Fruit fly (Drosophila melanogaster) whole organism, embryonic: ENCODE measurements around the gene TwdlO.

Experiments
- Awh ChIP-seq: fragments of 200-800 bp; sonication (Bioruptor generic); IDR thresholded peaks from 2 replicates; pipeline ENCODE4, ENCODE4 v1.3.6; 2022; ENCODE audit warnings: missing biosample characterization, missing genetic modification characterization
- BEAF-32 ChIP-seq: fragments of 200-800 bp; sonication (Bioruptor generic); optimal IDR thresholded peaks from 3 replicates; lab custom pipeline; 2017; ENCODE audit warnings: missing biosample characterization, missing genetic modification characterization, mild to moderate bottlenecking, moderate library complexity, missing genetic modification reagents
- C15 ChIP-seq: fragments of 200-800 bp; sonication (Bioruptor generic); IDR thresholded peaks from 3 replicates; pipeline ENCODE4 v1.3.6; 2022; ENCODE audit warnings: missing biosample characterization, missing genetic modification characterization
- CG10147 ChIP-seq: fragments of 200-800 bp; sonication (Bioruptor generic); optimal IDR thresholded peaks from 2 replicates; lab custom pipeline; 2019; ENCODE audit warnings: missing biosample characterization, mild to moderate bottlenecking, missing genetic modification characterization, moderate library complexity
- CG11504 ChIP-seq: fragments of 200-800 bp; sonication (Bioruptor generic); optimal IDR thresholded peaks from 3 replicates; lab custom pipeline; 2019; ENCODE audit warnings: missing biosample characterization, mild to moderate bottlenecking, missing genetic modification characterization, moderate library complexity
- CG12942 ChIP-seq: fragments of 200-800 bp; sonication (Bioruptor generic); optimal IDR thresholded peaks from 3 replicates; lab custom pipeline; 2016; ENCODE audit warnings: missing biosample characterization, missing genetic modification characterization
- CG13894 ChIP-seq: fragments of 200-800 bp; sonication (Bioruptor generic); optimal IDR thresholded peaks from 3 replicates; lab custom pipeline; 2018; ENCODE audit warnings: missing biosample characterization, mild to moderate bottlenecking, missing genetic modification characterization, moderate library complexity
- CG18599 ChIP-seq: fragments of 200-800 bp; sonication (Bioruptor generic); optimal IDR thresholded peaks from 3 replicates; lab custom pipeline; 2017; ENCODE audit warnings: missing biosample characterization, missing genetic modification characterization, mild to moderate bottlenecking, moderate library complexity, missing genetic modification reagents
- CG2120 ChIP-seq: fragments of 200-800 bp; sonication (Bioruptor generic); optimal IDR thresholded peaks from 3 replicates; lab custom pipeline; 2016; ENCODE audit warnings: missing biosample characterization, missing genetic modification characterization
- CG2678 ChIP-seq: fragments of 200-800 bp; sonication (Bioruptor generic); optimal IDR thresholded peaks from 3 replicates; lab custom pipeline; 2019; ENCODE audit warnings: missing biosample characterization, mild to moderate bottlenecking, missing genetic modification characterization, moderate library complexity
- CG4854 ChIP-seq: fragments of 200-800 bp; sonication (Bioruptor generic); optimal IDR thresholded peaks from 2 replicates; lab custom pipeline; 2016; ENCODE audit warnings: missing biosample characterization, missing genetic modification characterization, inconsistent platforms
- CG7556 ChIP-seq: fragments of 200-800 bp; sonication (Bioruptor generic); optimal IDR thresholded peaks from 2 replicates; lab custom pipeline; 2017; ENCODE audit warnings: missing biosample characterization, mild to moderate bottlenecking, missing genetic modification characterization
- Deaf1 ChIP-seq: fragments of 200-800 bp; optimal IDR thresholded peaks from 3 replicates; lab custom pipeline; 2019; ENCODE audit warnings: missing biosample characterization, mild to moderate bottlenecking, missing genetic modification characterization, moderate library complexity
- Doc2 ChIP-seq: fragments of 200-800 bp; sonication (Bioruptor generic); IDR thresholded peaks from 2 replicates; pipeline ENCODE4 v1.3.6; 2022; ENCODE audit warnings: missing biosample characterization, missing genetic modification characterization
- Fer1 ChIP-seq: fragments of 200-800 bp; sonication (Bioruptor generic); optimal IDR thresholded peaks from 2 replicates; lab custom pipeline; 2017; ENCODE audit warnings: missing biosample characterization, mild to moderate bottlenecking, missing genetic modification characterization
- HLHmδ ChIP-seq: fragments of 200-800 bp; sonication (Bioruptor generic); optimal IDR thresholded peaks from 2 replicates; lab custom pipeline; 2018; ENCODE audit warnings: missing biosample characterization, mild to moderate bottlenecking, missing genetic modification characterization, moderate library complexity
- HmgD ChIP-seq: fragments of 200-800 bp; sonication (Bioruptor generic); optimal IDR thresholded peaks from 3 replicates; lab custom pipeline; 2016; ENCODE audit warnings: missing biosample characterization, missing genetic modification characterization
- Hr51 ChIP-seq, 2 experiments: fragments of 200-800 bp; sonication (Bioruptor generic); optimal IDR thresholded peaks; 2 replicates in 1 of 2; 3 replicates in 1 of 2; lab custom pipeline; 2016 to 2018; ENCODE audit warnings: missing biosample characterization in 2 of 2, missing genetic modification characterization in 2 of 2, mild to moderate bottlenecking in 1 of 2, moderate library complexity in 1 of 2
- Ptx1 ChIP-seq: fragments of 200-800 bp; sonication (Bioruptor generic); IDR thresholded peaks from 2 replicates; pipeline ENCODE4 v1.3.6; 2022; ENCODE audit warnings: missing biosample characterization, missing genetic modification characterization
- Sox100B ChIP-seq: fragments of 200-800 bp; sonication (Bioruptor generic); optimal IDR thresholded peaks from 3 replicates; lab custom pipeline; 2018; ENCODE audit warnings: missing biosample characterization, mild to moderate bottlenecking, missing genetic modification characterization
- abd-A ChIP-seq: fragments of 200-800 bp; sonication (Bioruptor generic); optimal IDR thresholded peaks from 3 replicates; lab custom pipeline; 2019; ENCODE audit warnings: missing biosample characterization, mild to moderate bottlenecking, missing genetic modification characterization, moderate library complexity
- ac ChIP-seq: fragments of 200-800 bp; sonication (Bioruptor generic); optimal IDR thresholded peaks from 3 replicates; lab custom pipeline; 2017; ENCODE audit warnings: missing biosample characterization, mild to moderate bottlenecking, missing genetic modification characterization
- ase ChIP-seq: fragments of 200-800 bp; sonication (Bioruptor generic); IDR thresholded peaks from 3 replicates; pipeline ENCODE4 v1.3.6; 2022; ENCODE audit warnings: missing biosample characterization, missing genetic modification characterization
- az2 ChIP-seq: fragments of 200-800 bp; sonication (Bioruptor generic); optimal IDR thresholded peaks from 3 replicates; lab custom pipeline; 2016; ENCODE audit warnings: missing biosample characterization, missing genetic modification characterization
- caup ChIP-seq: fragments of 200-800 bp; sonication (Bioruptor generic); optimal IDR thresholded peaks from 3 replicates; lab custom pipeline; 2017; ENCODE audit warnings: missing biosample characterization, mild to moderate bottlenecking, missing genetic modification characterization, moderate library complexity; ENCODE audit not compliant: severe bottlenecking
- cwo ChIP-seq: fragments of 200-800 bp; sonication (Bioruptor generic); optimal IDR thresholded peaks from 3 replicates; lab custom pipeline; 2017; ENCODE audit warnings: missing biosample characterization, missing genetic modification characterization, mild to moderate bottlenecking, moderate library complexity, missing genetic modification reagents
- grau ChIP-seq: fragments of 200-800 bp; optimal IDR thresholded peaks from 3 replicates; lab custom pipeline; 2019; ENCODE audit warnings: missing biosample characterization, mild to moderate bottlenecking, missing genetic modification characterization, moderate library complexity
- nau ChIP-seq: fragments of 200-800 bp; sonication (Bioruptor generic); optimal IDR thresholded peaks from 3 replicates; lab custom pipeline; 2017; ENCODE audit warnings: missing biosample characterization, mild to moderate bottlenecking, missing genetic modification characterization, missing genetic modification reagents
- phol ChIP-seq: fragments of 200-800 bp; sonication (Bioruptor generic); optimal IDR thresholded peaks from 3 replicates; lab custom pipeline; 2018; ENCODE audit warnings: missing biosample characterization, mild to moderate bottlenecking, missing genetic modification characterization, moderate library complexity
- pnt ChIP-seq: fragments of 200-800 bp; sonication (Bioruptor generic); optimal IDR thresholded peaks from 3 replicates; lab custom pipeline; 2016; ENCODE audit warnings: missing biosample characterization, missing genetic modification characterization
- row ChIP-seq: fragments of 200-800 bp; sonication (Bioruptor generic); IDR thresholded peaks from 3 replicates; pipeline ENCODE4 v1.3.6; 2022; ENCODE audit warnings: missing biosample characterization, missing genetic modification characterization
- trem ChIP-seq: fragments of 200-800 bp; optimal IDR thresholded peaks from 3 replicates; lab custom pipeline; 2019; ENCODE audit warnings: missing biosample characterization, mild to moderate bottlenecking, missing genetic modification characterization, moderate library complexity
- trh ChIP-seq: fragments of 200-800 bp; sonication (Bioruptor generic); optimal IDR thresholded peaks from 2 replicates; lab custom pipeline; 2016; ENCODE audit warnings: missing biosample characterization, missing genetic modification characterization
- twi ChIP-seq: fragments of 200-800 bp; optimal IDR thresholded peaks from 2 replicates; lab custom pipeline; 2019; ENCODE audit warnings: missing biosample characterization, mild to moderate bottlenecking, missing genetic modification characterization, moderate library complexity
- tx ChIP-seq: fragments of 200-800 bp; sonication (Bioruptor generic); optimal IDR thresholded peaks from 2 replicates; lab custom pipeline; 2016; ENCODE audit warnings: missing biosample characterization, missing genetic modification characterization
- zfh1 ChIP-seq: fragments of 200-800 bp; sonication (Bioruptor generic); IDR thresholded peaks from 3 replicates; pipeline ENCODE4 v1.3.6; 2022; ENCODE audit warnings: missing biosample characterization, missing genetic modification characterization

The TwdlO gene

dm6 chr3R:26671525-26672132 is 45.1 kb upstream of the TwdlO start (continued):
- TF ChIP-seq nau (GFP tag; lab: Kevin White, UChicago), result no peak
- TF ChIP-seq Deaf1 (tag; lab: Kevin White, UChicago), result peak; percentile 6
- TF ChIP-seq CG10147 (GFP tag; lab: Kevin White, UChicago), result peak; percentile 27
- TF ChIP-seq HmgD (GFP tag; lab: Kevin White, UChicago), result no peak
- TF ChIP-seq zfh1 (GFP tag; lab: Robert Waterston, UW), result no peak
- peak; percentile 63 for TF ChIP-seq Fer1 (GFP tag; lab: Kevin White, UChicago)
- TF ChIP-seq Sox100B, result peak; percentile 13
- peak; percentile 29 for TF ChIP-seq CG2120
- no peak for TF ChIP-seq C15 (GFP tag; lab: Robert Waterston, UW)
- TF ChIP-seq caup, result peak; percentile 11
- peak; percentile 13; the same call in 1 of the 2 replicates for TF ChIP-seq Ptx1 (GFP tag; lab: Robert Waterston, UW)
- TF ChIP-seq Hr51 (GFP tag; optimal IDR thresholded peaks at IDR 0.05; lab: Kevin White, UChicago), result peak in 1 of 2 experiments; percentile 26
- no peak for TF ChIP-seq CG4854 (GFP tag; lab: Kevin White, UChicago)
- TF ChIP-seq tx (GFP tag; lab: Kevin White, UChicago), result no peak
- TF ChIP-seq BEAF-32 (GFP tag; lab: Kevin White, UChicago), result no peak
- TF ChIP-seq pnt (GFP tag; lab: Kevin White, UChicago), result no peak
- TF ChIP-seq ac (GFP tag; lab: Kevin White, UChicago), result no peak
- no peak for TF ChIP-seq trem (tag; lab: Kevin White, UChicago)
- no peak for TF ChIP-seq phol (tag; lab: Kevin White, UChicago)
- TF ChIP-seq trh (GFP tag; lab: Kevin White, UChicago), result no peak
- 0 out of 3 replicates have a peak, but pooled peaks have one; percentile 30 for TF ChIP-seq row (GFP tag; lab: Robert Waterston, UW)
- no peak for TF ChIP-seq Doc2 (GFP tag; lab: Robert Waterston, UW)
- peak; percentile 55 for TF ChIP-seq CG7556 (GFP tag; lab: Kevin White, UChicago)
- peak; percentile 73 for TF ChIP-seq CG18599
- peak; percentile 48 for TF ChIP-seq CG11504 (tag; lab: Kevin White, UChicago)
- peak; percentile 33 for TF ChIP-seq grau (tag; lab: Kevin White, UChicago)
- peak; percentile 40 for TF ChIP-seq cwo (GFP tag; lab: Kevin White, UChicago)
- TF ChIP-seq az2, result no peak
- peak; percentile 66 for TF ChIP-seq CG2678 (tag; lab: Kevin White, UChicago)

- TF ChIP-seq ase (GFP tag; lab: Robert Waterston, UW) (no peak), twi (tag; lab: Kevin White, UChicago) (no peak), HLHmδ (GFP tag; lab: Kevin White, UChicago) (no peak), CG13894 (tag; lab: Kevin White, UChicago) (peak; percentile 80), abd-A (tag; lab: Kevin White, UChicago) (peak; percentile 57)
Observed at dm6 chr3R:26670277-26670676, 43.7 kb upstream of the TwdlO start.

- TF ChIP-seq Awh (GFP tag; lab: Robert Waterston, UW) (peak; percentile 64), CG12942 (no peak)
Observed at dm6 chr3R:26656140-26656539, 29.6 kb upstream of the TwdlO start, which contains the start of gene Tb. Gene Tb (plus strand): TSS chr3R:26656440.
